Fruit fly (Drosophila melanogaster) Kc167 (cell line): ENCODE measurements around the gene brk.

ENCODE experiments used
- Myc ChIP-seq: fragments of >200 bp; optimal IDR thresholded peaks from 2 replicates; lab custom pipeline; 2017; ENCODE audit warnings: missing external identifiers
- Sin3A ChIP-seq: fragments of >200 bp; optimal IDR thresholded peaks from 2 replicates; lab custom pipeline; 2018; ENCODE audit warnings: missing external identifiers
- h ChIP-seq: fragments of >200 bp; optimal IDR thresholded peaks from 3 replicates; lab custom pipeline; 2018; ENCODE audit warnings: missing external identifiers
- psq ChIP-seq: fragments of >200 bp; optimal IDR thresholded peaks from 2 replicates; lab custom pipeline; 2017; ENCODE audit warnings: missing external identifiers
- ttk ChIP-seq: sonication (Bioruptor generic); optimal IDR thresholded peaks from 2 replicates; lab custom pipeline; 2017; ENCODE audit warnings: missing external identifiers

DNA sequence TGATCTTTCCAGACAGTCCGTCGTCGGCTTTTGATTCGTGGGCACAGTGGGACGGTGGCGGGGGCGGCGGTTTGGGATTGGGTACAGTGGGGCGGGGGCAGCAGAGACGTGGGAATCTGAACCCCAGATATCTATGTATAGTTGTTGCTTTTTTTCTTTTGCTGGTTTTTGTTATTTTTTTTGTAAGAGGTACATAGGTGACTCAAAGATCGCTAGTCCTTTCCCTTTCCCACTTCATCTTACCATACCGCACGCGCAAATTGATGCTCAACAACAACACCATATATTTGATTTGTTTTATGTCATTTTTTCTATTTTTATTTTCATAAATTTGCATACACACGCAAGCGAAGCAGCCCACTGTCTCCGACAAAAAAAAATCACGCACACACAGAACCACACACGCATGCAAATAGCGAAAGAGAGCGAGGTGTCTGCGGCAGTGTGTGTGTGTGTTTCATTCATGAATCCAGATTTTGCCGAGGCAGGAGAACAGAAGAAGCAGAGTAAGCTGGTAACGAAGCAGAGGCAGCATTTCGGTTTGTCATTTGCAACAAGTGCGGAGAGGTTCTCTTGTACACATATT is 1.9 kb upstream of the brk start:
- TF ChIP-seq h (lab: Kevin White, UChicago) (no peak), Sin3A (lab: Kevin White, UChicago) (no peak), Myc (lab: Kevin White, UChicago) (no peak), ttk (lab: Kevin White, UChicago) (no peak), psq (lab: Kevin White, UChicago) (no peak)
